Worm (Caenorhabditis elegans): ENCODE results near the gene mcm-6.
A peak's percentile ranks its signal among the peaks of the same experiment; 100 is the strongest.

mcm-6 gene

ce11 chrIII:9817087-9817612, 23.0 kb downstream of the mcm-6 start, which contains the start of gene cnx-1 (continued):
- peak; percentile 10 for TF ChIP-seq crh-2 (tag; optimal IDR thresholded peaks at IDR 0.05)

- TF ChIP-seq F13H6.1 (tag; optimal IDR thresholded peaks at IDR 0.05): no peak
- TF ChIP-seq lsy-2 (tag; optimal IDR thresholded peaks at IDR 0.05): peak in 1 of 2 experiments; percentile 70
These were observed 23.7 kb downstream of the mcm-6 start for ce11 chrIII:9817894-9818293.

ce11 chrIII:9818763-9819162, 24.6 kb downstream of the mcm-6 start, which contains the start of gene panl-3:
panl-3 (plus strand) TSS chrIII:9819056.
- TF ChIP-seq ztf-11 (tag; optimal IDR thresholded peaks at IDR 0.05) (no peak), nhr-23 (tag; optimal IDR thresholded peaks at IDR 0.05) (no peak), fos-1 (tag; optimal IDR thresholded peaks at IDR 0.05) (peak; percentile 12), R02D3.7 (tag; optimal IDR thresholded peaks at IDR 0.05) (no peak), ZK546.5 (tag; optimal IDR thresholded peaks at IDR 0.05) (no peak), nhr-6 (tag; optimal IDR thresholded peaks at IDR 0.05) (no peak), lsy-2 (tag; optimal IDR thresholded peaks at IDR 0.05) (peak; percentile 42 to 75), gmeb-1 (tag; optimal IDR thresholded peaks at IDR 0.05) (peak; percentile 65), sem-4 (tag; optimal IDR thresholded peaks at IDR 0.05) (peak; percentile 71), peb-1 (tag; optimal IDR thresholded peaks at IDR 0.05) (no peak), mbf-1 (tag; optimal IDR thresholded peaks at IDR 0.05) (no peak), ztf-4 (tag; optimal IDR thresholded peaks at IDR 0.05) (peak; percentile 0), elt-3 (tag; optimal IDR thresholded peaks at IDR 0.05) (no peak), ceh-82 (tag; optimal IDR thresholded peaks at IDR 0.05) (no peak), zag-1 (tag; optimal IDR thresholded peaks at IDR 0.05) (no peak), nhr-129 (tag; optimal IDR thresholded peaks at IDR 0.05) (peak; percentile 91), F13H6.1 (tag; optimal IDR thresholded peaks at IDR 0.05) (peak; percentile 55), aly-2 (tag; optimal IDR thresholded peaks at IDR 0.05) (no peak), nhr-25 (tag; optimal IDR thresholded peaks at IDR 0.05) (peak; percentile 67), nhr-12 (tag; optimal IDR thresholded peaks at IDR 0.05) (no peak), ama-1 (optimal IDR thresholded peaks at IDR 0.05) (no peak), mab-5 (tag; optimal IDR thresholded peaks at IDR 0.05) (no peak), lin-13 (GFP tag; optimal IDR thresholded peaks at IDR 0.05) (peak; percentile 51), elt-1 (tag; optimal IDR thresholded peaks at IDR 0.05) (no peak), nhr-237 (tag; optimal IDR thresholded peaks at IDR 0.05) (no peak), dmd-4 (tag; optimal IDR thresholded peaks at IDR 0.05) (no peak), sma-3 (GFP tag; optimal IDR thresholded peaks at IDR 0.05) (peak; percentile 72), alr-1 (tag; optimal IDR thresholded peaks at IDR 0.05) (no peak), lin-39 (tag; optimal IDR thresholded peaks at IDR 0.05) (no peak), egl-27 (tag; optimal IDR thresholded peaks at IDR 0.05) (no peak), nhr-11 (tag; optimal IDR thresholded peaks at IDR 0.05) (no peak), blmp-1 (tag; optimal IDR thresholded peaks at IDR 0.05; ENCODE audit: insufficient read depth) (peak; percentile 4), crh-2 (tag; optimal IDR thresholded peaks at IDR 0.05) (peak; percentile 53), unc-55 (GFP tag; optimal IDR thresholded peaks at IDR 0.05) (peak; percentile 56), ztf-1 (GFP tag; conservative IDR thresholded peaks at IDR 0.05) (no peak), mdl-1 (tag; optimal IDR thresholded peaks at IDR 0.05) (peak in 1 of 2 experiments; percentile 79), nhr-21 (tag; optimal IDR thresholded peaks at IDR 0.05) (peak; percentile 48), unc-62 (GFP tag; optimal IDR thresholded peaks at IDR 0.05) (no peak), C34F6.9 (tag; optimal IDR thresholded peaks at IDR 0.05) (peak; percentile 82), snpc-4 (tag; optimal IDR thresholded peaks at IDR 0.05) (no peak), skn-1 (tag; optimal IDR thresholded peaks at IDR 0.05) (no peak), sma-9 (GFP tag; optimal IDR thresholded peaks at IDR 0.05) (peak; percentile 42), sma-9 (tag; optimal IDR thresholded peaks at IDR 0.05) (no peak), nhr-10 (tag; optimal IDR thresholded peaks at IDR 0.05) (no peak), lin-11 (tag; optimal IDR thresholded peaks at IDR 0.05) (peak; percentile 41)
